Worm (Caenorhabditis elegans) whole organism, L1 larva: Measurements from ENCODE around the gene ttbk-8.1.

Experiments
- C04F5.9 ChIP-seq: sonication (generic microtip); optimal IDR thresholded peaks from 2 replicates; lab custom pipeline; 2016; ENCODE audit warnings: missing genetic modification characterization, missing compliant biosample characterization
- C16A3.4 ChIP-seq: fragments of 150-350 bp; optimal IDR thresholded peaks from 2 replicates; lab custom pipeline; 2014; ENCODE audit warnings: missing biosample characterization, missing genetic modification characterization
- F16B12.6 ChIP-seq: fragments of 150-350 bp; optimal IDR thresholded peaks from 2 replicates; lab custom pipeline; 2014; ENCODE audit warnings: missing biosample characterization, missing genetic modification characterization
- ama-1 ChIP-seq: fragments of 150-350 bp; optimal IDR thresholded peaks from 2 replicates; lab custom pipeline; 2014
- blmp-1 ChIP-seq: fragments of 150-350 bp; optimal IDR thresholded peaks from 2 replicates; lab custom pipeline; 2014; ENCODE audit warnings: missing biosample characterization, missing genetic modification characterization
- ceh-82 ChIP-seq, 3 experiments: fragments of 150-350 bp in 1 of 3; sonication (generic microtip) in 2 of 3; optimal IDR thresholded peaks; 2 replicates each; lab custom pipeline; 2014 to 2017; ENCODE audit warnings: missing biosample characterization in 3 of 3, missing genetic modification characterization in 3 of 3
- dpl-1 ChIP-seq, 3 experiments: fragments of 150-350 bp in 2 of 3; sonication (generic microtip) in 1 of 3; optimal IDR thresholded peaks; 2 replicates each; lab custom pipeline; 2014 to 2017; ENCODE audit warnings: missing biosample characterization in 3 of 3, missing genetic modification characterization in 3 of 3, missing genetic modification reagents in 3 of 3
- dsc-1 ChIP-seq: sonication (generic microtip); optimal IDR thresholded peaks from 2 replicates; lab custom pipeline; 2016; ENCODE audit warnings: mild to moderate bottlenecking, missing genetic modification characterization, missing compliant biosample characterization
- efl-1 ChIP-seq, 4 experiments: fragments of 150-350 bp; optimal IDR thresholded peaks in 3 of 4; peaks in 1 of 4; 1 replicate in 1 of 4; 2 replicates in 3 of 4; lab custom pipeline; 2014; ENCODE audit warnings: missing biosample characterization in 2 of 4, missing genetic modification characterization in 2 of 4, missing genetic modification reagents in 2 of 4
- egl-13 ChIP-seq: sonication (generic microtip); optimal IDR thresholded peaks from 2 replicates; lab custom pipeline; 2016; ENCODE audit warnings: missing genotype, missing genetic modification reagents, missing genetic modification characterization, missing compliant biosample characterization
- elt-2 ChIP-seq: sonication (generic microtip); optimal IDR thresholded peaks from 2 replicates; lab custom pipeline; 2016; ENCODE audit warnings: missing genetic modification characterization, mild to moderate bottlenecking, inconsistent platforms, missing compliant biosample characterization, missing genetic modification reagents
- fos-1 ChIP-seq: fragments of 150-350 bp; optimal IDR thresholded peaks from 2 replicates; lab custom pipeline; 2014; ENCODE audit warnings: missing biosample characterization, missing genetic modification characterization
- hpl-2 ChIP-seq: fragments of 150-350 bp; optimal IDR thresholded peaks from 2 replicates; lab custom pipeline; 2014; ENCODE audit warnings: missing biosample characterization, missing genetic modification reagents, missing genetic modification characterization
- irx-1 ChIP-seq: sonication (generic microtip); optimal IDR thresholded peaks from 2 replicates; lab custom pipeline; 2016; ENCODE audit warnings: missing genetic modification characterization, missing compliant biosample characterization
- jun-1 ChIP-seq: fragments of 150-350 bp; optimal IDR thresholded peaks from 2 replicates; lab custom pipeline; 2014; ENCODE audit warnings: missing biosample characterization, missing genetic modification reagents, missing genetic modification characterization
- lin-13 ChIP-seq: fragments of 150-350 bp; optimal IDR thresholded peaks from 2 replicates; lab custom pipeline; 2014; ENCODE audit warnings: missing biosample characterization, missing genetic modification reagents, missing genetic modification characterization
- lin-15B ChIP-seq: fragments of 150-350 bp; sonication (generic microtip); optimal IDR thresholded peaks from 3 replicates; lab custom pipeline; 2014; ENCODE audit warnings: missing biosample characterization, missing genetic modification characterization
- lin-35 ChIP-seq, 2 experiments: fragments of 150-350 bp; optimal IDR thresholded peaks; 2 replicates each; lab custom pipeline; 2014; ENCODE audit warnings: missing biosample characterization in 2 of 2, missing genetic modification characterization in 2 of 2, missing genetic modification reagents in 2 of 2
- lir-3 ChIP-seq: sonication (generic microtip); optimal IDR thresholded peaks from 2 replicates; lab custom pipeline; 2016; ENCODE audit warnings: mild to moderate bottlenecking, missing genetic modification characterization, moderate library complexity, missing compliant biosample characterization; ENCODE audit not compliant: poor library complexity
- lsy-2 ChIP-seq, 2 experiments: fragments of 150-350 bp; optimal IDR thresholded peaks; 2 replicates each; lab custom pipeline; 2014; ENCODE audit warnings: missing biosample characterization in 2 of 2, missing genetic modification characterization in 2 of 2
- mab-9 ChIP-seq: fragments of 200-800 bp; sonication (Bioruptor generic); IDR thresholded peaks from 2 replicates; pipeline ENCODE4 v1.3.6; 2022; ENCODE audit warnings: missing genetic modification reagents, missing genetic modification characterization, missing compliant biosample characterization
- mdl-1 ChIP-seq, 2 experiments: fragments of 150-350 bp; optimal IDR thresholded peaks; 2 replicates each; lab custom pipeline; 2014 to 2017; ENCODE audit warnings: missing biosample characterization in 2 of 2, missing genetic modification characterization in 2 of 2, inconsistent platforms in 1 of 2
- mef-2 ChIP-seq: fragments of 150-350 bp; optimal IDR thresholded peaks from 2 replicates; lab custom pipeline; 2014; ENCODE audit warnings: missing biosample characterization, missing genetic modification characterization
- mep-1 ChIP-seq: fragments of 150-350 bp; optimal IDR thresholded peaks from 2 replicates; lab custom pipeline; 2014; ENCODE audit warnings: missing biosample characterization, missing genetic modification characterization
- nhr-12 ChIP-seq: sonication (generic microtip); optimal IDR thresholded peaks from 2 replicates; lab custom pipeline; 2017; ENCODE audit warnings: missing biosample characterization, missing genetic modification characterization
- nhr-47 ChIP-seq: sonication (generic microtip); optimal IDR thresholded peaks from 2 replicates; lab custom pipeline; 2016; ENCODE audit warnings: mild to moderate bottlenecking, missing genetic modification characterization, moderate library complexity, missing compliant biosample characterization
- nhr-71 ChIP-seq: sonication (generic microtip); optimal IDR thresholded peaks from 2 replicates; lab custom pipeline; 2016; ENCODE audit warnings: mild to moderate bottlenecking, missing genetic modification characterization, moderate library complexity, missing compliant biosample characterization
- nhr-85 ChIP-seq: sonication (generic microtip); peaks from one replicate; lab custom pipeline; 2016; ENCODE audit warnings: missing genetic modification characterization, inconsistent platforms, missing compliant biosample characterization
- snu-23 ChIP-seq: sonication (generic microtip); optimal IDR thresholded peaks from 2 replicates; lab custom pipeline; 2016; ENCODE audit warnings: missing genetic modification characterization, missing compliant biosample characterization
- sup-37 ChIP-seq: fragments of 200-800 bp; sonication (Bioruptor generic); optimal IDR thresholded peaks from 2 replicates; lab custom pipeline; 2018; ENCODE audit warnings: mild to moderate bottlenecking, missing genetic modification characterization, missing compliant biosample characterization
- swsn-7 ChIP-seq: sonication (generic microtip); optimal IDR thresholded peaks from 2 replicates; lab custom pipeline; 2016; ENCODE audit warnings: missing genetic modification characterization, missing compliant biosample characterization
- tbx-2 ChIP-seq: sonication (generic microtip); optimal IDR thresholded peaks from 2 replicates; lab custom pipeline; 2016; ENCODE audit warnings: missing genetic modification characterization, missing compliant biosample characterization
- unc-130 ChIP-seq: fragments of 150-350 bp; optimal IDR thresholded peaks from 2 replicates; lab custom pipeline; 2017; ENCODE audit warnings: missing biosample characterization, missing genetic modification characterization, inconsistent platforms
- unc-62 ChIP-seq: fragments of 150-350 bp; optimal IDR thresholded peaks from 2 replicates; lab custom pipeline; 2014; ENCODE audit warnings: missing biosample characterization, missing genetic modification reagents, missing genetic modification characterization
- xbp-1 ChIP-seq: sonication (generic microtip); optimal IDR thresholded peaks from 2 replicates; lab custom pipeline; 2016; ENCODE audit warnings: missing genetic modification characterization, missing compliant biosample characterization

ttbk-8.1 gene

ce11 chrIV:13443543-13443942, 28.6 kb upstream of the ttbk-8.1 start:
- TF ChIP-seq nhr-85 = peak; percentile 30
- TF ChIP-seq, all 84 proteins: peak for 1; not testable (repeated sequence) for 83

DNA sequence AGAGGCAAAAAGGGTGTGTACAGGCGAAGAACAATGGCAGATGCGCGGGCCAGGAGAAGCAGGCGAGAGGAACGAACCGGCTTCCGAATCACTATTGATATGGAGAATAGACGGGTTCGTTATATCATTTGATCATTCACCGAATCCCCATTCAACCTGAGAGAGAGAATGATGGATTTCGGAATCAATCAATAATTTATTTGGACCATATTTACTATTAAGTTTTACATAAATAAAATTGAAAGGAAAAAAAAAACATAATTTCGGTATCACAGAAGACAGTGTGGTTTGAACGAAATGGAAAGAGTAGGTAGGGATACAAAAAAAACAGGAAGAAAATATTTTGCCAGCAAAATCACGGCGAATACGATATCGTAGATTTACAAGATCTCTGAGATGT, 26.8 kb upstream of the ttbk-8.1 start, which contains the start of gene mam-3:
TSS of gene mam-3 (minus strand) at position 101 of the 400 bp plus-strand sequence.
- no peak for TF ChIP-seq mef-2
- no peak for TF ChIP-seq hpl-2 (GFP tag; lab: Kevin White, UChicago)
- no peak for TF ChIP-seq fos-1 (tag; lab: Kevin White, UChicago)
- no peak for TF ChIP-seq elt-2 (tag; lab: Kevin White, UChicago)
- TF ChIP-seq swsn-7 (tag; lab: Kevin White, UChicago) = no peak

DNA sequence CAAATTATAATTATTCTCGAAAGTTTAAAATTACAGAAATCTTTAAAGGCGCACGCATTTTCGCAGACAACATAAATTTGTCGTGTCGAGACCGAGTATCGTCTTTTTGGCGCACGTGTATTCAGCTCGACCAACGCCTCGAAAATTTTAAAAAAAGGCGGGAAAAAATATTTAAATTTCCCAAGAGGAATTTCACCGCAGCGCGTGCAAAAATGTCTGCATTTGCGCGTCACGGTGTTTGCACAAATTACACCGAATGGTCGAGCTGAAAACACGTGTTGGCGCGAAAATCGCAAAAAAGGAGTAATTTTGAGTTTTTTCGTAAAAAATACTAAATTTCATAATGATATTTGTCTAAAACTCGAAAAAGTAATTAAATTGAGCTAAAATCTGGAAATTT, 21.4 kb upstream of the ttbk-8.1 start:
- TF ChIP-seq mep-1 (no peak), mab-9 (GFP tag; lab: Robert Waterston, UW) (no peak), lin-13 (no peak), tbx-2 (tag; lab: Kevin White, UChicago) (no peak), jun-1 (tag; lab: Kevin White, UChicago) (no peak), mdl-1 (tag; optimal IDR thresholded peaks at IDR 0.05; lab: Kevin White, UChicago) (no peak), egl-13 (tag; lab: Kevin White, UChicago) (no peak), efl-1 (optimal IDR thresholded peaks at IDR 0.05; lab: Kevin White, UChicago) (peak in 1 of 2 experiments; percentile 77), efl-1 (GFP tag; optimal IDR thresholded peaks at IDR 0.05 in 1 of 2; lab: Kevin White, UChicago) (peak in 1 of 2 experiments; percentile 46), ama-1 (no peak)

ce11 chrIV:13453509-13453908, 18.6 kb upstream of the ttbk-8.1 start:
- peak; percentile 5 for TF ChIP-seq xbp-1
- TF ChIP-seq nhr-12 (tag; lab: Kevin White, UChicago) = no peak
- TF ChIP-seq mep-1 = peak; percentile 52
- TF ChIP-seq dsc-1 (tag; lab: Kevin White, UChicago) = peak; percentile 60
- no peak for TF ChIP-seq sup-37 (GFP tag; lab: Kevin White, UChicago)
- peak in 1 of 2 experiments; percentile 42 for TF ChIP-seq lsy-2 (tag; optimal IDR thresholded peaks at IDR 0.05; lab: Kevin White, UChicago)
- peak; percentile 28 for TF ChIP-seq blmp-1 (tag; lab: Kevin White, UChicago)
- peak in 2 of 3 experiments; percentile 2 to 55 for TF ChIP-seq dpl-1 (GFP tag; optimal IDR thresholded peaks at IDR 0.05; lab: Kevin White, UChicago)
- peak; percentile 2 for TF ChIP-seq snu-23 (GFP tag; lab: Kevin White, UChicago)
- TF ChIP-seq efl-1 (optimal IDR thresholded peaks at IDR 0.05; lab: Kevin White, UChicago) = peak; percentile 25 to 27
- TF ChIP-seq efl-1 (GFP tag; optimal IDR thresholded peaks at IDR 0.05 in 1 of 2; lab: Kevin White, UChicago) = peak in 1 of 2 experiments; percentile 35
- no peak for TF ChIP-seq C16A3.4 (tag; lab: Kevin White, UChicago)
- no peak for TF ChIP-seq nhr-71 (tag; lab: Kevin White, UChicago)
- peak; percentile 4 for TF ChIP-seq unc-130 (tag; lab: Kevin White, UChicago)
- no peak for TF ChIP-seq unc-62 (GFP tag; lab: Kevin White, UChicago)
- peak; percentile 26 for TF ChIP-seq F16B12.6 (tag; lab: Kevin White, UChicago)
- peak; percentile 35 for TF ChIP-seq lin-15B
- no peak for TF ChIP-seq lir-3 (tag; lab: Kevin White, UChicago)
- no peak for TF ChIP-seq C04F5.9 (tag; lab: Kevin White, UChicago)
- TF ChIP-seq nhr-47 (tag; lab: Kevin White, UChicago) = peak; percentile 1
- no peak for TF ChIP-seq irx-1 (tag; lab: Kevin White, UChicago)
- no peak for TF ChIP-seq ama-1
- peak in 1 of 3 experiments; percentile 23 for TF ChIP-seq ceh-82 (tag; optimal IDR thresholded peaks at IDR 0.05; lab: Kevin White, UChicago)
- peak; percentile 14 to 36 for TF ChIP-seq lin-35 (GFP tag; optimal IDR thresholded peaks at IDR 0.05; lab: Kevin White, UChicago)

- TF ChIP-seq tbx-2 (tag; lab: Kevin White, UChicago) (no peak), efl-1 (optimal IDR thresholded peaks at IDR 0.05; lab: Kevin White, UChicago) (no peak), efl-1 (GFP tag; optimal IDR thresholded peaks at IDR 0.05 in 1 of 2; lab: Kevin White, UChicago) (peak in 1 of 2 experiments; percentile 33)
These were observed 17.4 kb upstream of the ttbk-8.1 start, which contains the start of gene uso-1 for ce11 chrIV:13454698-13455097. TSS of gene uso-1 (minus strand) at chrIV:13454798.
